Worm (Caenorhabditis elegans) whole organism, L2 larva: Measurements from ENCODE around the gene nfx-1.
A peak's percentile ranks its signal among the peaks of the same experiment; 100 is the strongest.

Source experiments
- C34F6.9 ChIP-seq: fragments of 150-350 bp; optimal IDR thresholded peaks from 2 replicates; lab custom pipeline; 2014; ENCODE audit warnings: missing biosample characterization, missing genetic modification characterization
- F13H6.1 ChIP-seq: sonication (generic microtip); optimal IDR thresholded peaks from 2 replicates; lab custom pipeline; 2016; ENCODE audit warnings: missing genetic modification characterization, missing compliant biosample characterization
- Y55F3AM.14 ChIP-seq: fragments of 200-800 bp; sonication (Bioruptor generic); optimal IDR thresholded peaks from 2 replicates; lab custom pipeline; 2018; ENCODE audit warnings: mild to moderate bottlenecking, missing genetic modification characterization, missing compliant biosample characterization
- ZK546.5 ChIP-seq: sonication (generic microtip); optimal IDR thresholded peaks from 2 replicates; lab custom pipeline; 2017; ENCODE audit warnings: missing biosample characterization, missing genetic modification characterization
- alr-1 ChIP-seq: fragments of 150-350 bp; optimal IDR thresholded peaks from 2 replicates; lab custom pipeline; 2014; ENCODE audit warnings: missing biosample characterization, missing genetic modification characterization
- ama-1 ChIP-seq: fragments of 150-350 bp; optimal IDR thresholded peaks from 2 replicates; lab custom pipeline; 2018; ENCODE audit warnings: inconsistent platforms
- blmp-1 ChIP-seq: sonication (generic microtip); optimal IDR thresholded peaks from 2 replicates; lab custom pipeline; 2017; ENCODE audit warnings: missing genetic modification characterization, mild to moderate bottlenecking, missing compliant biosample characterization, antibody characterized with exemption, moderate library complexity; ENCODE audit not compliant: insufficient read depth
- crh-2 ChIP-seq: sonication (generic microtip); optimal IDR thresholded peaks from 2 replicates; lab custom pipeline; 2017; ENCODE audit warnings: missing biosample characterization, missing genetic modification characterization
- dmd-4 ChIP-seq: sonication (generic microtip); optimal IDR thresholded peaks from 2 replicates; lab custom pipeline; 2017; ENCODE audit warnings: missing biosample characterization, missing genetic modification characterization
- elt-3 ChIP-seq: sonication (generic microtip); optimal IDR thresholded peaks from 2 replicates; lab custom pipeline; 2017; ENCODE audit warnings: missing biosample characterization, missing genetic modification characterization
- fos-1 ChIP-seq: fragments of 150-350 bp; optimal IDR thresholded peaks from 2 replicates; lab custom pipeline; 2014; ENCODE audit warnings: missing biosample characterization, missing genetic modification characterization
- gmeb-1 ChIP-seq: fragments of 150-350 bp; optimal IDR thresholded peaks from 2 replicates; lab custom pipeline; 2014; ENCODE audit warnings: missing biosample characterization, missing genetic modification characterization
- lin-11 ChIP-seq: fragments of 150-350 bp; sonication (generic microtip); optimal IDR thresholded peaks from 2 replicates; lab custom pipeline; 2014; ENCODE audit warnings: missing biosample characterization, missing genetic modification characterization, inconsistent platforms, mixed read lengths
- lin-13 ChIP-seq: fragments of 150-350 bp; optimal IDR thresholded peaks from 2 replicates; lab custom pipeline; 2014; ENCODE audit warnings: missing biosample characterization, missing genetic modification reagents, missing genetic modification characterization
- lin-39 ChIP-seq: fragments of 150-350 bp; optimal IDR thresholded peaks from 2 replicates; lab custom pipeline; 2014; ENCODE audit warnings: missing biosample characterization, missing genetic modification reagents, missing genetic modification characterization
- lsy-2 ChIP-seq, 2 experiments: fragments of 150-350 bp in 1 of 2; sonication (generic microtip) in 1 of 2; optimal IDR thresholded peaks; 2 replicates each; lab custom pipeline; 2014 to 2017; ENCODE audit warnings: missing biosample characterization in 2 of 2, missing genetic modification characterization in 2 of 2
- mab-5 ChIP-seq: fragments of 150-350 bp; optimal IDR thresholded peaks from 2 replicates; lab custom pipeline; 2014; ENCODE audit warnings: missing biosample characterization, missing genetic modification characterization
- mbf-1 ChIP-seq: sonication (generic microtip); optimal IDR thresholded peaks from 2 replicates; lab custom pipeline; 2017; ENCODE audit warnings: missing biosample characterization, missing genetic modification characterization
- mdl-1 ChIP-seq, 2 experiments: fragments of 150-350 bp in 1 of 2; sonication (generic microtip) in 1 of 2; optimal IDR thresholded peaks; 2 replicates each; lab custom pipeline; 2017; ENCODE audit warnings: missing biosample characterization in 2 of 2, missing genetic modification characterization in 2 of 2
- nhr-12 ChIP-seq: fragments of 150-350 bp; optimal IDR thresholded peaks from 2 replicates; lab custom pipeline; 2014; ENCODE audit warnings: missing biosample characterization, missing genetic modification characterization
- nhr-129 ChIP-seq: fragments of 150-350 bp; optimal IDR thresholded peaks from 2 replicates; lab custom pipeline; 2014; ENCODE audit warnings: missing biosample characterization, missing genetic modification characterization
- nhr-21 ChIP-seq: fragments of 150-350 bp; optimal IDR thresholded peaks from 2 replicates; lab custom pipeline; 2014; ENCODE audit warnings: missing biosample characterization, missing genetic modification characterization
- nhr-23 ChIP-seq: fragments of 150-350 bp; optimal IDR thresholded peaks from 2 replicates; lab custom pipeline; 2014; ENCODE audit warnings: missing biosample characterization, missing genetic modification reagents, missing genetic modification characterization
- nhr-25 ChIP-seq: fragments of 150-350 bp; sonication (generic microtip); optimal IDR thresholded peaks from 3 replicates; lab custom pipeline; 2014; ENCODE audit warnings: missing biosample characterization, missing genetic modification characterization
- nhr-6 ChIP-seq: fragments of 150-350 bp; optimal IDR thresholded peaks from 2 replicates; lab custom pipeline; 2014; ENCODE audit warnings: missing biosample characterization, missing genetic modification characterization
- nhr-77 ChIP-seq: fragments of 150-350 bp; optimal IDR thresholded peaks from 2 replicates; lab custom pipeline; 2014; ENCODE audit warnings: missing biosample characterization, missing genetic modification characterization
- peb-1 ChIP-seq: fragments of 150-350 bp; optimal IDR thresholded peaks from 2 replicates; lab custom pipeline; 2014; ENCODE audit warnings: missing biosample characterization, missing genetic modification characterization
- sem-4 ChIP-seq: fragments of 150-350 bp; optimal IDR thresholded peaks from 2 replicates; lab custom pipeline; 2014; ENCODE audit warnings: missing biosample characterization, missing genetic modification reagents, missing genetic modification characterization
- skn-1 ChIP-seq: sonication (generic microtip); optimal IDR thresholded peaks from 2 replicates; lab custom pipeline; 2017; ENCODE audit warnings: missing biosample characterization, missing genetic modification characterization
- sma-3 ChIP-seq: sonication (generic microtip); optimal IDR thresholded peaks from 2 replicates; lab custom pipeline; 2016; ENCODE audit warnings: missing genetic modification reagents, missing genetic modification characterization, missing compliant biosample characterization
- sma-9 ChIP-seq, 2 experiments: fragments of 150-350 bp in 1 of 2; sonication (generic microtip) in 1 of 2; optimal IDR thresholded peaks; 2 replicates each; lab custom pipeline; 2014 to 2016; ENCODE audit warnings: missing genetic modification characterization in 2 of 2, mild to moderate bottlenecking in 1 of 2, missing biosample characterization in 1 of 2, missing compliant biosample characterization in 1 of 2, missing genetic modification reagents in 1 of 2, moderate library complexity in 1 of 2
- unc-39 ChIP-seq: fragments of 150-350 bp; optimal IDR thresholded peaks from 2 replicates; lab custom pipeline; 2014; ENCODE audit warnings: missing biosample characterization, missing genetic modification characterization
- unc-55 ChIP-seq: fragments of 150-350 bp; sonication (generic microtip); optimal IDR thresholded peaks from 3 replicates; lab custom pipeline; 2014; ENCODE audit warnings: missing biosample characterization, missing genetic modification reagents, missing genetic modification characterization
- unc-62 ChIP-seq: fragments of 150-350 bp; optimal IDR thresholded peaks from 2 replicates; lab custom pipeline; 2014; ENCODE audit warnings: missing biosample characterization, missing genetic modification reagents, missing genetic modification characterization
- ztf-11 ChIP-seq: sonication (generic microtip); optimal IDR thresholded peaks from 2 replicates; lab custom pipeline; 2017; ENCODE audit warnings: missing biosample characterization, missing genetic modification characterization
- ztf-4 ChIP-seq: fragments of 150-350 bp; optimal IDR thresholded peaks from 2 replicates; lab custom pipeline; 2014; ENCODE audit warnings: missing biosample characterization, missing genetic modification characterization

The nfx-1 gene

DNA sequence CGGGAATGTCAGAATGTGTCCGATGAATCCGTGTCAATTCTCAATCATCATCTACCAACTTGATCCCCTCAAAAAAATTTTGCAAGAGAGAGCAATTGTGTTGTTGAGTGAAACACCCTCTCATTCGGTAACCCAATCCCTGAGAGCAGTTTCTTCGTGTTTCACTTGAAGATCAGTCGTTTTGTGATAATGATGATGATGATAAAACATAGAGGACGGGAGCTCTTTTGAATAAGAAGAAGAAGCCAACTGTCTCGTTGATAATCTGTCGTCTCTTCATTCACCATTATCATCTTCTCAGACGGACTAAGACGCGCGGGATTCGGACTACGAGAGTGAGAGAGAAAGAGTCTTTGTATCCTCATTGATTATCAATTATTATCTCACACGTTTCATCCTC, 29.9 kb downstream of the nfx-1 start:
- peak; percentile 13 for TF ChIP-seq lin-39 (tag; lab: Kevin White, UChicago)
- no peak for TF ChIP-seq dmd-4 (tag; lab: Kevin White, UChicago)
- peak; percentile 30 for TF ChIP-seq sma-9 (GFP tag; optimal IDR thresholded peaks at IDR 0.05; lab: Kevin White, UChicago)
- no peak for TF ChIP-seq sma-9 (tag; optimal IDR thresholded peaks at IDR 0.05; lab: Kevin White, UChicago)
- TF ChIP-seq ztf-4 (tag; lab: Kevin White, UChicago): peak; percentile 44
- no peak for TF ChIP-seq blmp-1 (tag; lab: Kevin White, UChicago)
- peak in 1 of 2 experiments; percentile 47 for TF ChIP-seq lsy-2 (tag; optimal IDR thresholded peaks at IDR 0.05; lab: Kevin White, UChicago)
- peak; percentile 41 for TF ChIP-seq nhr-129
- TF ChIP-seq lin-13 (GFP tag; lab: Kevin White, UChicago): peak; percentile 3
- no peak for TF ChIP-seq sem-4 (tag; lab: Kevin White, UChicago)
- TF ChIP-seq mab-5 (tag; lab: Kevin White, UChicago): peak; percentile 37
- peak; percentile 10 for TF ChIP-seq C34F6.9
- TF ChIP-seq F13H6.1 (tag; lab: Kevin White, UChicago): peak; percentile 58
- TF ChIP-seq, all 48 proteins: peak for 9

DNA sequence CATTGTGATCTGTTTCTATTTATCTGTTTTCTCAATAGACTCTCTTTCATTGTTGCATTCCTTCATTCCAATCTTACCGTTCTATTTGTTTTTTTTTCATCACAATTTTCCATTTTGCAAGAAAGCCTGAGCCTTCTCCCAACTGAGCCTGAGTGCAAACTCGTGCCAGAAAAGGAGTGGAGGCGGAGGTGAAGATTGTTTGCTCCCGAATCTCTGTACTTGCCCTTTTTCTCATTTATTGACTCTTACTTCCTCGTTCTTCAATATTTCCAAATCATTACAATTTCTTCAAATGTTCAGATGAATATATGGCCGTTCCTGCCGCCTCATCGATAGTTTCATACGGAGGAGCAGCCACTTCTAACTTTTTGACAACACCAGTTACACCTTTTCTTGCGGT, 31.6 kb downstream of the nfx-1 start, which contains the start of gene let-756:
Gene let-756 (plus strand): TSS at position 301 of the 400 bp plus-strand sequence.
- no peak for TF ChIP-seq elt-3
- no peak for TF ChIP-seq unc-39 (tag; lab: Kevin White, UChicago)
- no peak for TF ChIP-seq ZK546.5
- no peak for TF ChIP-seq skn-1 (tag; lab: Kevin White, UChicago)
- no peak for TF ChIP-seq nhr-77 (tag; lab: Kevin White, UChicago)
- no peak for TF ChIP-seq nhr-12 (tag; lab: Kevin White, UChicago)
- TF ChIP-seq gmeb-1 (tag; lab: Kevin White, UChicago): no peak

DNA sequence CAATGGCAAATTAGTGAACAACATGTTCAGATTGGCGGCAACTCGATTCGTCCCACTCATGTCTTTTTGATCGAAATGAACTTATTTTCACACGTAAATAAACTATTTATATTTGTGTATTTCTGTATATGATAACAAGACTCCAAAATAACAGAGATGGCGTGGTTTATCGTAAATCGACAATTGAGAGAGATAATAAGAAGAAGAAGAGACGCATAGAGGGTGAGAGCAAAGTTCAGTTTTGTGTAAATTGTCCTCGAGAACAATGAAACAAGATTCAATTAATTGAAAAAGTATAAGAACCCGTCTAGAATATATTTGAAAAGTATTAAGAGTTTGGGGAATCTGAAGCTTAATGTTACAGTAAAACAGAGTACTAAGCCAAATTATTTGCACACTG, 36.3 kb downstream of the nfx-1 start:
- peak; percentile 20 for TF ChIP-seq sma-9 (GFP tag; optimal IDR thresholded peaks at IDR 0.05; lab: Kevin White, UChicago)
- TF ChIP-seq sma-9 (tag; optimal IDR thresholded peaks at IDR 0.05; lab: Kevin White, UChicago): no peak
- TF ChIP-seq ztf-11: no peak
- TF ChIP-seq fos-1 (tag; lab: Kevin White, UChicago): peak; percentile 3
- peak; percentile 39 for TF ChIP-seq crh-2 (tag; lab: Kevin White, UChicago)
- TF ChIP-seq, all 48 proteins: peak for 3

DNA sequence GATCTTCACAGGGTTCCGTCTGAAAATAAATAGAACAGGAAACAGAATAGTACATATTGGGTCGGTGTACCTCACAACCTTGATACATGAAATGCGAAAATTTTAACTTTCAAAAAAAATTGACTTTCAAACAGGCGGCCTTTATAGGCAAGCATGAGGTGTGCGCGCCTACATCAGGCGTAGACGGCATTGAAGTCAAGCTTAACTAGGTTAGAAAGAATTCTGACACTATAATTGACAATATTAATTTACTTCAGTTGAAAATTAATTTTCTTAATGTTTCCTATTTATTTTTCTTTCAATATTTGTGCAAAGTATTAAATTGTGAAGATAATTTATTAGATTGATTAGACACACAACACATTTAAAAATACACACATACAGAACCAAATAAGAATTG, 36.7 kb downstream of the nfx-1 start, which contains the start of gene C05D11.5:
Gene C05D11.5 (minus strand): TSS at position 101 of the 400 bp plus-strand sequence.
- no peak for TF ChIP-seq lin-39 (tag; lab: Kevin White, UChicago)
- no peak for TF ChIP-seq ztf-11
- TF ChIP-seq fos-1 (tag; lab: Kevin White, UChicago): no peak
- TF ChIP-seq sma-9 (GFP tag; optimal IDR thresholded peaks at IDR 0.05; lab: Kevin White, UChicago): no peak
- no peak for TF ChIP-seq sma-9 (tag; optimal IDR thresholded peaks at IDR 0.05; lab: Kevin White, UChicago)
- no peak for TF ChIP-seq dmd-4 (tag; lab: Kevin White, UChicago)
- no peak for TF ChIP-seq nhr-23
- no peak for TF ChIP-seq skn-1 (tag; lab: Kevin White, UChicago)
- no peak for TF ChIP-seq unc-55 (GFP tag; lab: Kevin White, UChicago)
- TF ChIP-seq F13H6.1 (tag; lab: Kevin White, UChicago): no peak
- no peak for TF ChIP-seq lin-13 (GFP tag; lab: Kevin White, UChicago)
- no peak for TF ChIP-seq unc-39 (tag; lab: Kevin White, UChicago)
- no peak for TF ChIP-seq sma-3 (GFP tag; lab: Kevin White, UChicago)
- TF ChIP-seq unc-62 (GFP tag; lab: Kevin White, UChicago): no peak
- no peak for TF ChIP-seq peb-1 (tag; lab: Kevin White, UChicago)
- no peak for TF ChIP-seq C34F6.9
- no peak for TF ChIP-seq alr-1 (tag; lab: Kevin White, UChicago)
- TF ChIP-seq mbf-1: no peak

DNA sequence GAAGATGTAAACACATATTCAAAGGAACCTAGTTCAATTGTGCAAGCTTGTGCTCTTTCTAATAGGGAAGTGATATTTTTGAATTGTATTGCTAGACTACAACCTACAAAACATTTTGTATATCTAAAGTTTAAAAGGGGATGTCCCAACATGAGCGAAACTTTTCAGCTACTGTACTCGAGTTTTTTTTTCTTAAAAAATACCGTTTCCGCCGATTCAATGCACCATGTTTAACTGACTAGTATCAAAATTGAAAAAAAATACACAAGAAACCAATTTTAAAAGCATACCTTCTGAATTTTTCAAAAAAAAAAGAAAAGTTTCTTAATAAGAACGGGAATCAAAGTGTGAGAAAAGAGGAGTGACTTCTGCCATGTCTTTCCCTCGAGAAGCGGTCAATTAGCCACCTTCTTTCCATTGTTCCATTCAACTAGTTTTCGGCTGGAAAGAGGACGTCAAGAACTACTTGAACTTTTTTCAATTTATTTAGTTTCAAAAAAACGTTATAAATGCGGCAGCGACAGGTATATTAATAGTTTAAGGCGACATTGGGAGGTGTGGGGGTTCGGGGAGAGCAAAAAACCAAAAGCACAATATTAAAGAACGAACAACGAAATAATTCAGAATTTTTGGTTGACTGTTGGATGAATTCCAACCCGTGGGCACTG, 40.3 kb downstream of the nfx-1 start, which contains the start of gene nas-4:
Gene nas-4 (minus strand): TSS at position 351 of the 668 bp plus-strand sequence.
- TF ChIP-seq sma-3 (GFP tag; lab: Kevin White, UChicago) (peak; percentile 46), nhr-6 (tag; lab: Kevin White, UChicago) (peak; percentile 14), mdl-1 (tag; optimal IDR thresholded peaks at IDR 0.05; lab: Kevin White, UChicago) (no peak), lsy-2 (tag; optimal IDR thresholded peaks at IDR 0.05; lab: Kevin White, UChicago) (peak in 1 of 2 experiments; percentile 9), nhr-12 (tag; lab: Kevin White, UChicago) (no peak), Y55F3AM.14 (GFP tag; lab: Kevin White, UChicago) (peak; percentile 35), F13H6.1 (tag; lab: Kevin White, UChicago) (no peak), skn-1 (tag; lab: Kevin White, UChicago) (no peak), crh-2 (tag; lab: Kevin White, UChicago) (peak; percentile 36), lin-11 (tag; lab: Kevin White, UChicago) (no peak), unc-62 (GFP tag; lab: Kevin White, UChicago) (no peak), ama-1 (lab: Kevin White, UChicago) (peak; percentile 69), nhr-25 (tag; lab: Kevin White, UChicago) (peak; percentile 27), unc-55 (GFP tag; lab: Kevin White, UChicago) (peak; percentile 7), nhr-21 (tag; lab: Kevin White, UChicago) (peak; percentile 17), ztf-11 (no peak), lin-13 (GFP tag; lab: Kevin White, UChicago) (peak; percentile 42), ztf-4 (tag; lab: Kevin White, UChicago) (peak; percentile 69), blmp-1 (tag; lab: Kevin White, UChicago) (peak; percentile 3)
